Worm (Caenorhabditis elegans) whole organism, late embryonic: ENCODE data around the gene Y22D7AL.6.

Experiments
- C38D4.7 ChIP-seq: fragments of 200-800 bp; sonication (Bioruptor generic); optimal IDR thresholded peaks from 2 replicates; lab custom pipeline; 2018; ENCODE audit warnings: mild to moderate bottlenecking, missing genetic modification characterization, moderate library complexity, missing compliant biosample characterization
- K02D7.2 ChIP-seq: sonication (generic microtip); optimal IDR thresholded peaks from 2 replicates; lab custom pipeline; 2017; ENCODE audit warnings: mild to moderate bottlenecking, missing genetic modification characterization, missing compliant biosample characterization
- T23F11.4 ChIP-seq: fragments of 200-800 bp; sonication (Bioruptor generic); optimal IDR thresholded peaks from 2 replicates; lab custom pipeline; 2018; ENCODE audit warnings: mild to moderate bottlenecking, missing genetic modification characterization, missing compliant biosample characterization
- ceh-22 ChIP-seq: sonication (generic microtip); optimal IDR thresholded peaks from 2 replicates; lab custom pipeline; 2017; ENCODE audit warnings: missing biosample characterization, missing genetic modification characterization
- ceh-30 ChIP-seq: fragments of 150-350 bp; optimal IDR thresholded peaks from 2 replicates; lab custom pipeline; 2014; ENCODE audit warnings: missing biosample characterization, missing genetic modification characterization
- ceh-31 ChIP-seq: sonication (generic microtip); optimal IDR thresholded peaks from 2 replicates; lab custom pipeline; 2016; ENCODE audit warnings: missing genetic modification characterization, missing compliant biosample characterization
- ceh-45 ChIP-seq: fragments of 200-800 bp; sonication (Bioruptor generic); IDR thresholded peaks from 2 replicates; pipeline ENCODE4 v1.3.6; 2022; ENCODE audit warnings: missing genetic modification reagents, missing genetic modification characterization, missing compliant biosample characterization
- ceh-48 ChIP-seq: sonication (generic microtip); optimal IDR thresholded peaks from 2 replicates; lab custom pipeline; 2016; ENCODE audit warnings: missing genetic modification characterization, inconsistent platforms, missing compliant biosample characterization
- ceh-6 ChIP-seq: fragments of 200-800 bp; sonication (Bioruptor generic); optimal IDR thresholded peaks from 2 replicates; lab custom pipeline; 2018; ENCODE audit warnings: mild to moderate bottlenecking, missing genetic modification characterization, missing compliant biosample characterization
- ceh-9 ChIP-seq: sonication (generic microtip); optimal IDR thresholded peaks from 2 replicates; lab custom pipeline; 2016; ENCODE audit warnings: mild to moderate bottlenecking, missing genetic modification characterization, inconsistent platforms, missing compliant biosample characterization
- dmd-4 ChIP-seq: sonication (generic microtip); optimal IDR thresholded peaks from 2 replicates; lab custom pipeline; 2016; ENCODE audit warnings: borderline replicate concordance, missing genetic modification characterization, missing compliant biosample characterization
- dve-1 ChIP-seq: sonication (generic microtip); optimal IDR thresholded peaks from 2 replicates; lab custom pipeline; 2017; ENCODE audit warnings: antibody characterized with exemption, mild to moderate bottlenecking, missing genetic modification characterization, missing compliant biosample characterization
- elt-4 ChIP-seq: sonication (generic microtip); optimal IDR thresholded peaks from 2 replicates; lab custom pipeline; 2016; ENCODE audit warnings: missing genetic modification characterization, missing compliant biosample characterization
- ets-4 ChIP-seq: sonication (generic microtip); optimal IDR thresholded peaks from 2 replicates; lab custom pipeline; 2016; ENCODE audit warnings: missing genetic modification characterization, missing compliant biosample characterization
- eyg-1 ChIP-seq: sonication (generic microtip); optimal IDR thresholded peaks from 2 replicates; lab custom pipeline; 2016; ENCODE audit warnings: missing genotype, missing genetic modification characterization, missing compliant biosample characterization
- fax-1 ChIP-seq: sonication (generic microtip); optimal IDR thresholded peaks from 2 replicates; lab custom pipeline; 2016; ENCODE audit warnings: missing genotype, missing genetic modification characterization, missing compliant biosample characterization
- fkh-10 ChIP-seq: fragments of 150-350 bp; optimal IDR thresholded peaks from 2 replicates; lab custom pipeline; 2014; ENCODE audit warnings: missing biosample characterization, missing genetic modification reagents, missing genetic modification characterization
- gmeb-2 ChIP-seq: sonication (generic microtip); optimal IDR thresholded peaks from 2 replicates; lab custom pipeline; 2016; ENCODE audit warnings: missing genetic modification characterization, inconsistent platforms, missing compliant biosample characterization
- hlh-15 ChIP-seq: sonication (generic microtip); optimal IDR thresholded peaks from 2 replicates; lab custom pipeline; 2016; ENCODE audit warnings: missing genetic modification characterization, missing compliant biosample characterization
- hlh-30 ChIP-seq: sonication (generic microtip); optimal IDR thresholded peaks from 2 replicates; lab custom pipeline; 2017; ENCODE audit warnings: antibody characterized with exemption, missing genetic modification characterization, missing compliant biosample characterization; ENCODE audit not compliant: insufficient read depth
- hlh-6 ChIP-seq: sonication (generic microtip); optimal IDR thresholded peaks from 2 replicates; lab custom pipeline; 2016; ENCODE audit warnings: missing genotype, missing genetic modification characterization, missing compliant biosample characterization
- nfya-1 ChIP-seq: sonication (generic microtip); optimal IDR thresholded peaks from 2 replicates; lab custom pipeline; 2017; ENCODE audit warnings: missing genetic modification characterization, mild to moderate bottlenecking, missing compliant biosample characterization, antibody characterized with exemption, moderate library complexity
- nhr-232 ChIP-seq: sonication (generic microtip); optimal IDR thresholded peaks from 2 replicates; lab custom pipeline; 2016; ENCODE audit warnings: missing genetic modification characterization, missing compliant biosample characterization
- npax-4 ChIP-seq: sonication (generic microtip); optimal IDR thresholded peaks from 2 replicates; lab custom pipeline; 2016; ENCODE audit warnings: missing genetic modification characterization, missing compliant biosample characterization
- pat-9 ChIP-seq: fragments of 200-800 bp; sonication (Bioruptor generic); optimal IDR thresholded peaks from 2 replicates; lab custom pipeline; 2018; ENCODE audit warnings: mild to moderate bottlenecking, missing genetic modification characterization, moderate library complexity, missing compliant biosample characterization
- pax-1 ChIP-seq: fragments of 150-350 bp; optimal IDR thresholded peaks from 2 replicates; lab custom pipeline; 2014; ENCODE audit warnings: missing biosample characterization, missing genetic modification characterization
- pqm-1 ChIP-seq: sonication (generic microtip); optimal IDR thresholded peaks from 2 replicates; lab custom pipeline; 2016; ENCODE audit warnings: missing genetic modification characterization, missing compliant biosample characterization
- ref-2 ChIP-seq: sonication (generic microtip); optimal IDR thresholded peaks from 2 replicates; lab custom pipeline; 2016; ENCODE audit warnings: missing genetic modification characterization, missing compliant biosample characterization
- sdc-2 ChIP-seq: sonication (generic microtip); optimal IDR thresholded peaks from 2 replicates; lab custom pipeline; 2016; ENCODE audit warnings: missing genotype, missing genetic modification characterization, missing compliant biosample characterization
- syd-9 ChIP-seq: sonication (generic microtip); optimal IDR thresholded peaks from 2 replicates; lab custom pipeline; 2016; ENCODE audit warnings: mild to moderate bottlenecking, missing genetic modification characterization, moderate library complexity, missing compliant biosample characterization
- tbx-2 ChIP-seq: sonication (generic microtip); optimal IDR thresholded peaks from 2 replicates; lab custom pipeline; 2016; ENCODE audit warnings: missing genetic modification characterization, missing compliant biosample characterization
- unc-42 ChIP-seq: sonication (generic microtip); optimal IDR thresholded peaks from 2 replicates; lab custom pipeline; 2016; ENCODE audit warnings: missing genotype, missing genetic modification characterization, missing compliant biosample characterization
- unc-86 ChIP-seq: sonication (generic microtip); optimal IDR thresholded peaks from 2 replicates; lab custom pipeline; 2016; ENCODE audit warnings: missing genetic modification characterization, missing compliant biosample characterization

Y22D7AL.6 gene

DNA sequence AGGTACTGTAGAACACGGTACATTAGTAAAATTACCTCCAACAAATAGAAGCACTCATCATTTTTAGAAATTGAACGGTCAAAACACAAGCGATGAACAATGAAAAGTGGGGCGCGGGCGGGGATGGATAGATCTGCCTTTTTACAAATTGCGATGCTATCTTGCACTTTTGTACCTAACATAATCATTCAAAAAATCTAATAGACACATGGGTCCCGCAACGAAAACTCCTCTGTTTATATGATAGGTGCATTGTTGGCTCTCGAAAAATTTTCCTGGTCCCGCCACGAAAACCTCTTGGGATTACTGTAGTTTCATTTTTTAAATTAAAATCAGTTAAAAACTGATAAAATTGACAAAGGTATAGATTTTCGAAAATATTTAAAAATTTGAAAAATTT lies 29.5 kb downstream of the Y22D7AL.6 start, which contains the start of gene Y22D7AL.11:
Gene Y22D7AL.11 (minus strand): TSS at position 101 of the 400 bp plus-strand sequence.
- TF ChIP-seq elt-4 (tag; lab: Kevin White, UChicago) (no peak), ceh-9 (tag; lab: Kevin White, UChicago) (no peak), ref-2 (tag; lab: Kevin White, UChicago) (no peak), ceh-6 (GFP tag; lab: Kevin White, UChicago) (no peak), fax-1 (tag; lab: Kevin White, UChicago) (no peak), nhr-232 (tag; lab: Kevin White, UChicago) (no peak), ceh-31 (tag; lab: Kevin White, UChicago) (no peak), unc-86 (tag; lab: Kevin White, UChicago) (no peak), gmeb-2 (tag; lab: Kevin White, UChicago) (no peak), nfya-1 (no peak)
- TF ChIP-seq, all 69 proteins: peak for 0

DNA sequence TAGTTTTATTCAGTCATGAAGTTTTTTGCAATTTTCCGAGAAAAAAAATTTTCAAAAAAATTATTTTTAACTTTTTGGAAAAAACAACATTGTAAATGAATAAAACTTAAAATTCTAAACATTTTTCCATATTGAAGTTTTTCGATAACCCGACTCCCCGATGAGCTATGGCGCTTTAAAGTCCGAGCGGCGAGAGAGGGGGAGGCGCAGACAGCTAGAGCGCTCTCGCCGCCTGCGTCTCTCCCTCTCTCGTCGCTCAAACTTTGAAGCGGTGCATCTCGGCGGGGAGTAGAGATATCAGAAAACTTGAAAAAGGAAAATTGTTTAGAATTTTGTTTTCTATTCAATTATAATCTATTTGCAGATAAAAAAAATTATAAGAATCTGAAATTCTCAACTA lies 33.6 kb downstream of the Y22D7AL.6 start:
- TF ChIP-seq ceh-30 (tag; lab: Kevin White, UChicago) = no peak
- TF ChIP-seq ceh-9 (tag; lab: Kevin White, UChicago) = no peak
- TF ChIP-seq, all 69 proteins: peak for 0

DNA sequence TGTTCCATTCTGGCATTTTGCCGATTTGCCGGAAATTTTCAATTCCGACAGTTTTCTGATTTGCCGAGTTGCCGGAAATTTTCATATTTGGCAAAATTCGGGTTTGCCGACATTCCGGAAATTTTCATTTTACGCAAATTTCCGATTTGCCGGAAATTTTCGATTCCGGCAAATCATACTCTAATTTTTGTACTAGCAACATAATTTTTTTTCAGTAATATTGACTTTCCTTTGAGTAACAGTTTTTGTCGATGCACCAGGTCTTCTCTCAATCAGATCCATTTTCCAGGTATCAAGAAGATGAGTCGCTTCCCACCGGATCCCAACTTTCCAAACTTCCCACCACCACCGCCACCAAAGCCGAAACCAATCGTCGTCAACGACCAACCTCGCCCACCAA lies 36.4 kb downstream of the Y22D7AL.6 start, which contains the start of gene Y22D7AL.3:
Gene Y22D7AL.3 (plus strand): TSS at position 301 of the 400 bp plus-strand sequence.
- TF ChIP-seq dve-1 (tag; lab: Kevin White, UChicago) (no peak), fkh-10 (GFP tag; lab: Kevin White, UChicago) (no peak), dmd-4 (no peak), pat-9 (tag; lab: Kevin White, UChicago) (no peak), syd-9 (tag; lab: Kevin White, UChicago) (no peak), ceh-31 (tag; lab: Kevin White, UChicago) (no peak), T23F11.4 (GFP tag; lab: Kevin White, UChicago) (no peak), ets-4 (tag; lab: Kevin White, UChicago) (no peak), ceh-22 (tag; lab: Kevin White, UChicago) (no peak), ref-2 (tag; lab: Kevin White, UChicago) (no peak), eyg-1 (tag; lab: Kevin White, UChicago) (no peak), unc-42 (tag; lab: Kevin White, UChicago) (no peak)

DNA sequence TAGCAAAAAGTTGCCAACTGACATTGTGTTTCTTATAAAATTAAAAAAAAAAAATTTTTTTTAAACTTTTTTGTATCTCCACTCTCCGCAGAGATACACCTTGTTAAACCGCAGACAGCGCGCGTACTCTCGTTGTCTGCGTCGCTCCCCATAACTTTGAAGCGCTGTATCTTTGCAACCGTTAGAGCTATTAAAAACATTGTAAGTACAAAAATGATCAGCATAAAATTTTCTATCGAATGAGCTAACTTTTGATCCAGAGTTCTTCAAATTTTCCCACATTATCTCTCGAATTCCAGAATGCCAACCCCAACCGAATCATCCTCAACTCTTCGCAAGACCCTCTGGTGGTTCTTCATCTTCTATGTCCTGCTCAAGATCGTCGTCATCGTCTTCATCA lies 47.5 kb downstream of the Y22D7AL.6 start, which contains the start of gene Y22D7AL.1:
Gene Y22D7AL.1 (plus strand): TSS at position 301 of the 400 bp plus-strand sequence.
- TF ChIP-seq sdc-2 (no peak), hlh-15 (tag; lab: Kevin White, UChicago) (no peak), pqm-1 (tag; lab: Kevin White, UChicago) (no peak), tbx-2 (tag; lab: Kevin White, UChicago) (no peak), ceh-45 (GFP tag; lab: Robert Waterston, UW) (no peak), hlh-6 (no peak), hlh-30 (no peak), ets-4 (tag; lab: Kevin White, UChicago) (no peak)
- TF ChIP-seq, all 69 proteins: peak for 0

DNA sequence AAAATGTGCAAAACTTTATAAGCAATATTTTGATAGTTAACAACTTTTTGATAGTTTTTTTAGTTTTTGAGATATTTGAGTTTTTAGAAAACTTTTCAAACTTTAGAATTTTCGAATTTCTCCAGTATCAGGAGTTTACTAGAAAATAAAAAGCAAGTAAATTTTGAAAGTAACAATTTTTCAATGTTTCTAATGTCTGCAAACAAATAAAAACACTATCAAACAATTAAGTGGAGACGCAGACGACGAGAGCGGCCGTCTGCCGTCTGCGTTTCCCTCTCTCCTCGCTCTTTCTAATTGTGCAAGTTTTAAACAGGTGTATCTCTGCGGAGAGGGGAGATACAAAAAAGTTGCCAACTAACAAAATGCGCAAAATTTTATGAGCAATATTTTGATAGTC lies 48.2 kb downstream of the Y22D7AL.6 start:
- TF ChIP-seq hlh-15 (tag; lab: Kevin White, UChicago) (no peak), K02D7.2 (no peak), pax-1 (tag; lab: Kevin White, UChicago) (no peak), ceh-48 (no peak), C38D4.7 (GFP tag; lab: Kevin White, UChicago) (no peak), syd-9 (tag; lab: Kevin White, UChicago) (no peak), npax-4 (no peak), T23F11.4 (GFP tag; lab: Kevin White, UChicago) (no peak)
